Fruit fly (Drosophila melanogaster) whole organism, embryonic: Measurements from ENCODE around the gene Irbp.

Source experiments
- CG10274 ChIP-seq: fragments of 200-800 bp; sonication (Bioruptor generic); optimal IDR thresholded peaks from 3 replicates; lab custom pipeline; 2017; ENCODE audit warnings: missing biosample characterization, mild to moderate bottlenecking, missing genetic modification characterization
- CG13424 ChIP-seq: fragments of 200-800 bp; sonication (Bioruptor generic); optimal IDR thresholded peaks from 2 replicates; lab custom pipeline; 2019; ENCODE audit warnings: missing biosample characterization, mild to moderate bottlenecking, missing genetic modification characterization, moderate library complexity
- CG15011 ChIP-seq: fragments of 200-800 bp; sonication (Bioruptor generic); optimal IDR thresholded peaks from 3 replicates; lab custom pipeline; 2018; ENCODE audit warnings: missing biosample characterization, mild to moderate bottlenecking, missing genetic modification characterization
- ewg ChIP-seq: fragments of 200-800 bp; sonication (Bioruptor generic); optimal IDR thresholded peaks from 3 replicates; lab custom pipeline; 2017; ENCODE audit warnings: mild to moderate bottlenecking, missing biosample characterization, missing genetic modification reagents, missing genetic modification characterization
- vnd ChIP-seq: fragments of 200-800 bp; sonication (Bioruptor generic); IDR thresholded peaks from 3 replicates; pipeline ENCODE4 v1.3.6; 2022; ENCODE audit warnings: missing biosample characterization, missing genetic modification characterization; ENCODE audit not compliant: partially characterized antibody

DNA sequence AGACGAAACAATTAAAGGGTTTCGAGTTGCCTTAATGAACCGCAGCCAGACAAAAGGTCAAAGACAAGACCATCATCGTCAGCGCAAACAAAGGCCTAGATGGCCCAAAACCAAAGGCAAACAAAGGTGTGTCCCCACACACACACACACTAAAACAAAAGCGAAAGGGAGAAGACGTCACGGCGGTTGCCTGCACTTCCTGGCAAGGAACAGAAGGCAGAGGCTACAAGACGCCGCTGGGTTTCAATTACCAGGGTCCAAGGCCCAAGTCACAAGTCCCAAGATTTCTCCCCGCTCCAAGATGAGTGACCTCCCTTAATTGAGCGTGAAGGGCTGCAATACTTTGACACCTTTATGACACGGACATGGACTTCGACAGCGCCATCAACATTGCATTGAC, 46.3 kb upstream of the Irbp start:
- TF ChIP-seq CG10274 (GFP tag; lab: Kevin White, UChicago) (no peak), ewg (GFP tag; lab: Kevin White, UChicago) (no peak), vnd (no peak), CG13424 (tag; lab: Kevin White, UChicago) (no peak), CG15011 (GFP tag; lab: Kevin White, UChicago) (no peak)
